Worm (Caenorhabditis elegans) whole organism, L4 larva: ENCODE data around the gene C09G12.5.
"Not testable (repeated sequence)": the region's sequence is repeated elsewhere in the genome, so short reads cannot be mapped to it uniquely, and the experiment has no call there.

Experiments used
- D1046.2 ChIP-seq: fragments of 200-800 bp; sonication (Bioruptor generic); IDR thresholded peaks from 2 replicates; pipeline ENCODE4 v1.3.6; 2022; ENCODE audit warnings: missing genetic modification characterization, missing compliant biosample characterization
- F37D6.2 ChIP-seq: sonication (generic microtip); optimal IDR thresholded peaks from 2 replicates; lab custom pipeline; 2016; ENCODE audit warnings: mild to moderate bottlenecking, missing genetic modification characterization, missing compliant biosample characterization
- F44E2.7 ChIP-seq: fragments of 200-800 bp; sonication (Bioruptor generic); IDR thresholded peaks from 2 replicates; pipeline ENCODE4 v2.1.2; 2022; ENCODE audit warnings: missing genetic modification characterization, missing compliant biosample characterization
- R02D3.7 ChIP-seq: fragments of 150-350 bp; sonication (generic microtip); optimal IDR thresholded peaks from 3 replicates; lab custom pipeline; 2014; ENCODE audit warnings: missing biosample characterization, missing genetic modification characterization
- T26A8.4 ChIP-seq: fragments of 200-800 bp; sonication (Bioruptor generic); IDR thresholded peaks from 2 replicates; pipeline ENCODE4 v1.3.6; 2022; ENCODE audit warnings: missing genetic modification characterization, missing compliant biosample characterization
- Y48G9A.11 ChIP-seq: fragments of 200-800 bp; sonication (Bioruptor generic); IDR thresholded peaks from 2 replicates; pipeline ENCODE4 v1.3.6; 2022; ENCODE audit warnings: missing genetic modification reagents, missing genetic modification characterization, missing compliant biosample characterization
- ZK337.2 ChIP-seq: fragments of 200-800 bp; sonication (Bioruptor generic); IDR thresholded peaks from 2 replicates; pipeline ENCODE4 v1.3.6; 2022; ENCODE audit warnings: missing genetic modification reagents, missing genetic modification characterization, missing compliant biosample characterization
- aha-1 ChIP-seq: fragments of 150-350 bp; peaks from one replicate; lab custom pipeline; 2014; ENCODE audit warnings: missing biosample characterization, missing genetic modification characterization
- aly-2 ChIP-seq: sonication (generic microtip); optimal IDR thresholded peaks from 2 replicates; lab custom pipeline; 2018; ENCODE audit warnings: missing biosample characterization, missing genetic modification characterization
- ama-1 ChIP-seq: fragments of 150-350 bp; optimal IDR thresholded peaks from 2 replicates; lab custom pipeline; 2014; ENCODE audit warnings: inconsistent platforms, mixed read lengths
- ceh-82 ChIP-seq: sonication (generic microtip); optimal IDR thresholded peaks from 2 replicates; lab custom pipeline; 2017; ENCODE audit warnings: missing biosample characterization, missing genetic modification characterization
- daf-12 ChIP-seq: fragments of 150-350 bp; optimal IDR thresholded peaks from 2 replicates; lab custom pipeline; 2014; ENCODE audit warnings: missing biosample characterization, missing genetic modification reagents, missing genetic modification characterization
- dpl-1 ChIP-seq: fragments of 150-350 bp; optimal IDR thresholded peaks from 2 replicates; lab custom pipeline; 2014; ENCODE audit warnings: missing biosample characterization, missing genetic modification reagents, missing genetic modification characterization
- lin-1 ChIP-seq: fragments of 200-800 bp; sonication (Bioruptor generic); IDR thresholded peaks from 2 replicates; pipeline ENCODE4 v1.3.6; 2022; ENCODE audit warnings: missing genetic modification reagents, missing genetic modification characterization, missing compliant biosample characterization
- lin-39 ChIP-seq: fragments of 150-350 bp; optimal IDR thresholded peaks from 2 replicates; lab custom pipeline; 2014; ENCODE audit warnings: missing biosample characterization, missing genetic modification reagents, missing genetic modification characterization
- lir-3 ChIP-seq: sonication (generic microtip); optimal IDR thresholded peaks from 2 replicates; lab custom pipeline; 2016; ENCODE audit warnings: mild to moderate bottlenecking, missing genetic modification characterization, missing compliant biosample characterization
- mdl-1 ChIP-seq, 2 experiments: fragments of 150-350 bp in 1 of 2; sonication (generic microtip) in 1 of 2; optimal IDR thresholded peaks; 2 replicates each; lab custom pipeline; 2014 to 2017; ENCODE audit warnings: missing biosample characterization in 2 of 2, missing genetic modification characterization in 2 of 2
- mep-1 ChIP-seq: fragments of 150-350 bp; sonication (generic microtip); optimal IDR thresholded peaks from 3 replicates; lab custom pipeline; 2014; ENCODE audit warnings: missing biosample characterization, missing genetic modification characterization
- mes-2 ChIP-seq: sonication (generic microtip); optimal IDR thresholded peaks from 2 replicates; lab custom pipeline; 2016; ENCODE audit warnings: missing genotype, mild to moderate bottlenecking, missing genetic modification characterization, missing compliant biosample characterization; ENCODE audit not compliant: poor library complexity, severe bottlenecking
- mxl-3 ChIP-seq: fragments of 200-800 bp; sonication (Bioruptor generic); optimal IDR thresholded peaks from 2 replicates; lab custom pipeline; 2018; ENCODE audit warnings: mild to moderate bottlenecking, missing genetic modification characterization, missing compliant biosample characterization
- nhr-11 ChIP-seq: fragments of 150-350 bp; optimal IDR thresholded peaks from 2 replicates; lab custom pipeline; 2014; ENCODE audit warnings: missing biosample characterization, missing genetic modification characterization
- nhr-111 ChIP-seq: fragments of 200-800 bp; sonication (Bioruptor generic); optimal IDR thresholded peaks from 2 replicates; lab custom pipeline; 2018; ENCODE audit warnings: mild to moderate bottlenecking, missing genetic modification characterization, missing compliant biosample characterization
- nhr-48 ChIP-seq: sonication (generic microtip); optimal IDR thresholded peaks from 2 replicates; lab custom pipeline; 2016; ENCODE audit warnings: mild to moderate bottlenecking, missing genetic modification characterization, missing compliant biosample characterization
- pqm-1 ChIP-seq: sonication (generic microtip); optimal IDR thresholded peaks from 2 replicates; lab custom pipeline; 2017; ENCODE audit warnings: missing biosample characterization, missing genetic modification characterization
- set-16 ChIP-seq: fragments of 200-800 bp; sonication (Bioruptor generic); IDR thresholded peaks from 2 replicates; pipeline ENCODE4 v1.3.6; 2022; ENCODE audit warnings: missing genetic modification reagents, missing genetic modification characterization, missing compliant biosample characterization
- spr-3 ChIP-seq: fragments of 200-800 bp; sonication (Bioruptor generic); optimal IDR thresholded peaks from 2 replicates; lab custom pipeline; 2018; ENCODE audit warnings: mild to moderate bottlenecking, missing genetic modification characterization, missing compliant biosample characterization
- unc-39 ChIP-seq: sonication (generic microtip); optimal IDR thresholded peaks from 2 replicates; lab custom pipeline; 2017; ENCODE audit warnings: missing biosample characterization, missing genetic modification characterization
- unc-62 ChIP-seq, 3 experiments: fragments of 150-350 bp in 1 of 3; sonication (generic microtip); optimal IDR thresholded peaks in 2 of 3; peaks in 1 of 3; 1 replicate in 1 of 3; 2 replicates in 2 of 3; lab custom pipeline; 2014 to 2017; ENCODE audit warnings: missing biosample characterization in 3 of 3, missing genetic modification characterization in 3 of 3, missing genetic modification reagents in 3 of 3, missing genotype in 1 of 3
- zfp-2 ChIP-seq: sonication (generic microtip); optimal IDR thresholded peaks from 2 replicates; lab custom pipeline; 2016; ENCODE audit warnings: mild to moderate bottlenecking, missing genetic modification characterization, missing compliant biosample characterization
- zfp-3 ChIP-seq: fragments of 200-800 bp; sonication (Bioruptor generic); conservative IDR thresholded peaks from 2 replicates; pipeline ENCODE4 v1.3.6; 2022; ENCODE audit warnings: missing genetic modification reagents, missing genetic modification characterization, missing compliant biosample characterization

C09G12.5 gene

DNA sequence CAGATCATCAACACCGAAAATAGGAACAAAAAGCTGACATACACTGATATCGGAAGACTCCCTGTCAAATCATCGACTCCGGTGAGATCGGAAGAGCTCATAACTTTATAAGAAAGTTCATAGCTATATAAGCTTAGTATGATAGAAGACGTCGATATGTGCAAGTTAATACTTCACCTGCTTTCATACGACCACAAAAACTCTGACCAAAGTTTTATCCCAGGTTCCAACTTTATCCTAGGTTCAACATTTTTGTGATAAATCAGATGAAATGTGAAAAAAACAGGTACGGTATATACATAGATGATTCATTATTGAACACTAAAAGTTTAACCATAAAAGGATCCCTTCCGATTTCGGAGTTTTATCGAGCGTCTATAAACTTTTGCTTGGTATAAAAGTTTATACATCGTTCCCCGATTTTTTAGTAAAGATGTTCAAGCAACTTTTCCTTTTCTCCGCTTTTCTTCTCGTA, at the start of gene C09G12.5, which contains the start of gene srz-70:
Gene C09G12.5 (plus strand): TSS at position 425 of the 475 bp plus-strand sequence.
Gene srz-70 (minus strand): TSS at position 101 of the 475 bp plus-strand sequence.
- TF ChIP-seq nhr-48 (tag; lab: Kevin White, UChicago) = no peak
- TF ChIP-seq ama-1 (lab: Kevin White, UChicago) = no peak
- TF ChIP-seq D1046.2 (GFP tag; lab: Robert Waterston, UW) = no peak
- no peak for TF ChIP-seq spr-3 (GFP tag; lab: Kevin White, UChicago)
- no peak for TF ChIP-seq F44E2.7 (GFP tag; lab: Robert Waterston, UW)
- TF ChIP-seq F37D6.2 = no peak
- no peak for TF ChIP-seq nhr-111 (GFP tag; lab: Kevin White, UChicago)
- TF ChIP-seq lin-39 (tag; lab: Kevin White, UChicago) = no peak
- no peak for TF ChIP-seq lir-3
- TF ChIP-seq mdl-1 (tag; optimal IDR thresholded peaks at IDR 0.05; lab: Kevin White, UChicago) = no peak
- TF ChIP-seq R02D3.7 (tag; lab: Kevin White, UChicago) = no peak
- no peak for TF ChIP-seq aha-1 (tag; lab: Kevin White, UChicago)
- no peak for TF ChIP-seq mes-2 (tag; lab: Kevin White, UChicago)
- TF ChIP-seq mxl-3 = no peak
- no peak for TF ChIP-seq mep-1 (tag; lab: Kevin White, UChicago)
- TF ChIP-seq nhr-11 (tag; lab: Kevin White, UChicago) = no peak

DNA sequence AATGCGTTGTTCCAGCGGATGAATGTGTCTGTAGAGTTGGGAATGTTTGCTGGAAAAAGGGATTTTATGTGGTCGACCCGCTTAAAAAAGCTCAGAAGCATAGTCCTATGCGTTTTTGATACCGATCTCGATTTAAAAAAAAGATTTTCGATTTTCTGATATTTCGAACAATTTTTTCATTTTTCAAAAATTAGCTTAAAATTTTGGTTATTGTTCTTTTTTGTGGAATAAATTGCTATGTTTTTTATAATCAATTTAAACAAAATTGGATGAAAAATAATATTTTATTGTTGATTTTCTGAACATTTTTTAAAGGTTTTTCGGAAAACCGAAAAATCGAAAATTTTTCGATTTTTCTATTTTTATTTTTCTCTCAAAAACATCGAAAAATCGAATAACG, 45.7 kb upstream of the C09G12.5 start, which contains the start of gene C04C3.7:
Gene C04C3.7 (minus strand): TSS at position 101 of the 400 bp plus-strand sequence.
- not testable (repeated sequence) for TF ChIP-seq zfp-2; daf-12 (tag; lab: Kevin White, UChicago); Y48G9A.11 (GFP tag; lab: Robert Waterston, UW)

DNA sequence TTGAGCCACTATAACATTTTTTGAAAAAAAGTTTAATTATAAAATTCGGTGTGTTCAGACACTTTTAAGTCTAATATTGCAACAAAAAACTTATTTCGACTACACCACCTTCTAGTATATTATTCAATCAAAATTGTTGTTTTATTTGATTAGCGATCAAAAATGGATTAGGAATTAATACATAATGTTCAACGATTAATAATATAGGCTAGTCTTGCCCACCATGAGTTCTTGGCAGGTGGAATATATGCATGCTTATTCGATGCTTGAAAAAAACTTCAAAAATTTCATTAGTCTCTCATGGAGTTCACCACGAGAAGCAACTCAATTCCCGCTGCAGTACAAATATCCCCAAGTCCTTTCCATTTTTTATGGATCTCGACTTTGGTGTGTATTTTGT, 43.1 kb upstream of the C09G12.5 start, which contains the start of gene srz-32:
Gene srz-32 (plus strand): TSS at position 301 of the 400 bp plus-strand sequence.
- no peak for TF ChIP-seq pqm-1 (tag; lab: Kevin White, UChicago)

DNA sequence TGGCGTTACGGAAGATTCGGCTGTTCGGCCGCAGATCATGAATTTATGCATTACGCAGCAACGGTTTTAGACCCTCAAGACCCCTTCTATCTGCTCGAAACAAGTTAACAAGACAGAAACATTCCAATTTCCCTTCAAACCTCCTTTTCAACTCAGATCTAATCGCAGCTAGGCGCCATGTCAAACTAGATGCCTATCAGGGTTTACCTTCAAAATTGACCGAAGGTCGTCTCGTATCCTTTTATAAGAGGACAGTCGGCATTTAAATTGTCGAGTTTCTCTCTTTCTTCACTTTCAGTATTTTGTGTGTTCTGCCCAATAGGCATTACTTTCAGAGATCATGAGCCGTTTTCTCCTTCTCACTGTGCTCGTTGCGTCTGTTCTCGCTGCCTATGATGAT, 41.1 kb upstream of the C09G12.5 start, which contains the start of gene grd-13:
Gene grd-13 (plus strand): TSS at position 291 of the 400 bp plus-strand sequence.
- no peak for TF ChIP-seq ceh-82
- TF ChIP-seq unc-62 (GFP tag; optimal IDR thresholded peaks at IDR 0.05 in 1 of 2; lab: Kevin White, UChicago) = peak in 1 of 2 experiments; percentile 32
- no peak for TF ChIP-seq unc-62 (tag; optimal IDR thresholded peaks at IDR 0.05; lab: Kevin White, UChicago)
- TF ChIP-seq, all 104 proteins: peak for 1

DNA sequence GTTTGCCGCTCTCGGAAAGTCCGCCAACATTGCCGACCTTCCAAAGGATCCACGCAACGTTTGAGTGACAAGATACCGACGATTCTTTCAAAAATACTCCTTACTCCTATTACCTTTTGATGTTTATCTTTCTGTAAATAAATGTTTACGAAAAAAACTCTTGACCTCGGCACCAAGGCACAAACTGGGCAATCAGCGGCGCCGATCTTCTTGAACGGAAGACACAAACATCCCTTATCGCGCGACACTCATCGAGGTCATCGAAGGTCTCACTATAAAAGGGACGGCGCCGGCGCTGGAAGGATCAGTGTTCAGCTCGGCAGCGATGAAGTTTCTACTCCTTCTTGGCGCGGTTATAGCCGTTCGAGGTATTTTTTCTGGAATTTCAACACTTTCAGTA, 39.8 kb upstream of the C09G12.5 start, which contains the start of gene grd-3:
Gene grd-3 (plus strand): TSS at position 302 of the 400 bp plus-strand sequence.
- TF ChIP-seq zfp-2 (no peak), ZK337.2 (GFP tag; lab: Robert Waterston, UW) (no peak), Y48G9A.11 (GFP tag; lab: Robert Waterston, UW) (no peak), daf-12 (tag; lab: Kevin White, UChicago) (no peak), unc-39 (tag; lab: Kevin White, UChicago) (no peak), nhr-48 (tag; lab: Kevin White, UChicago) (no peak), set-16 (GFP tag; lab: Robert Waterston, UW) (no peak), T26A8.4 (GFP tag; lab: Robert Waterston, UW) (no peak), lin-1 (no peak), zfp-3 (GFP tag; lab: Robert Waterston, UW) (no peak), lin-39 (tag; lab: Kevin White, UChicago) (no peak), aly-2 (tag; lab: Kevin White, UChicago) (no peak)
- TF ChIP-seq, all 104 proteins: peak for 0

ce11 chrIV:3440848-3441247, 38.3 kb upstream of the C09G12.5 start, which contains the start of gene grd-10:
grd-10 (plus strand) TSS chrIV:3441055.
- TF ChIP-seq zfp-2 (no peak), R02D3.7 (tag; lab: Kevin White, UChicago) (no peak), dpl-1 (GFP tag; lab: Kevin White, UChicago) (no peak)
